Worm (Caenorhabditis elegans) whole organism, L4 larva: Measurements from ENCODE around the gene T13A10.1.

Source experiments
- D1046.2 ChIP-seq: fragments of 200-800 bp; sonication (Bioruptor generic); IDR thresholded peaks from 2 replicates; pipeline ENCODE4 v1.3.6; 2022; ENCODE audit warnings: missing genetic modification characterization, missing compliant biosample characterization
- F10B5.3 ChIP-seq: sonication (generic microtip); optimal IDR thresholded peaks from 2 replicates; lab custom pipeline; 2016; ENCODE audit warnings: mild to moderate bottlenecking, missing genetic modification characterization, missing compliant biosample characterization
- F26F4.8 ChIP-seq: fragments of 200-800 bp; sonication (Bioruptor generic); conservative IDR thresholded peaks from 2 replicates; pipeline ENCODE4 v1.3.6; 2022; ENCODE audit warnings: missing genetic modification characterization, missing compliant biosample characterization
- F37D6.2 ChIP-seq: sonication (generic microtip); optimal IDR thresholded peaks from 2 replicates; lab custom pipeline; 2016; ENCODE audit warnings: mild to moderate bottlenecking, missing genetic modification characterization, missing compliant biosample characterization
- F44E2.7 ChIP-seq: fragments of 200-800 bp; sonication (Bioruptor generic); IDR thresholded peaks from 2 replicates; pipeline ENCODE4 v2.1.2; 2022; ENCODE audit warnings: missing genetic modification characterization, missing compliant biosample characterization
- T26A8.4 ChIP-seq: fragments of 200-800 bp; sonication (Bioruptor generic); IDR thresholded peaks from 2 replicates; pipeline ENCODE4 v1.3.6; 2022; ENCODE audit warnings: missing genetic modification characterization, missing compliant biosample characterization
- Y105C5A.15 ChIP-seq: fragments of 200-800 bp; sonication (Bioruptor generic); IDR thresholded peaks from 2 replicates; pipeline ENCODE4 v1.3.6; 2022; ENCODE audit warnings: missing genetic modification characterization, missing compliant biosample characterization
- Y75B8A.6 ChIP-seq: fragments of 200-800 bp; sonication (Bioruptor generic); IDR thresholded peaks from 2 replicates; pipeline ENCODE4 v1.3.6; 2022; ENCODE audit warnings: missing genetic modification reagents, missing genetic modification characterization, missing compliant biosample characterization
- aly-2 ChIP-seq: sonication (generic microtip); optimal IDR thresholded peaks from 2 replicates; lab custom pipeline; 2018; ENCODE audit warnings: missing biosample characterization, missing genetic modification characterization
- ama-1 ChIP-seq: fragments of 150-350 bp; optimal IDR thresholded peaks from 2 replicates; lab custom pipeline; 2014; ENCODE audit warnings: inconsistent platforms, mixed read lengths
- attf-4 ChIP-seq: sonication (generic microtip); optimal IDR thresholded peaks from 3 replicates; lab custom pipeline; 2017; ENCODE audit warnings: missing biosample characterization, missing genetic modification characterization
- ceh-28 ChIP-seq: fragments of 150-350 bp; optimal IDR thresholded peaks from 2 replicates; lab custom pipeline; 2014; ENCODE audit warnings: missing biosample characterization, missing genetic modification reagents, missing genetic modification characterization
- ceh-62 ChIP-seq: sonication (generic microtip); optimal IDR thresholded peaks from 2 replicates; lab custom pipeline; 2017; ENCODE audit warnings: missing biosample characterization, missing genetic modification characterization
- ceh-82 ChIP-seq: sonication (generic microtip); optimal IDR thresholded peaks from 2 replicates; lab custom pipeline; 2017; ENCODE audit warnings: missing biosample characterization, missing genetic modification characterization
- daf-12 ChIP-seq: fragments of 150-350 bp; optimal IDR thresholded peaks from 2 replicates; lab custom pipeline; 2014; ENCODE audit warnings: missing biosample characterization, missing genetic modification reagents, missing genetic modification characterization
- daf-16 ChIP-seq, 3 experiments: sonication (generic microtip); optimal IDR thresholded peaks; 2 replicates each; lab custom pipeline; 2016 to 2017; ENCODE audit warnings: missing genetic modification characterization in 3 of 3, missing genetic modification reagents in 3 of 3, mild to moderate bottlenecking in 2 of 3, missing compliant biosample characterization in 2 of 3, missing biosample characterization in 1 of 3, moderate library complexity in 1 of 3
- daf-19 ChIP-seq: fragments of 200-800 bp; sonication (Bioruptor generic); conservative IDR thresholded peaks from 2 replicates; pipeline ENCODE4 v1.3.6; 2022; ENCODE audit warnings: missing genetic modification characterization, missing compliant biosample characterization
- daf-8 ChIP-seq: fragments of 200-800 bp; sonication (Bioruptor generic); IDR thresholded peaks from 2 replicates; pipeline ENCODE4 v1.3.6; 2022; ENCODE audit warnings: missing genetic modification characterization, missing compliant biosample characterization
- dmd-8 ChIP-seq: fragments of 200-800 bp; sonication (Bioruptor generic); IDR thresholded peaks from 2 replicates; pipeline ENCODE4 v1.3.6; 2022; ENCODE audit warnings: missing genetic modification characterization, missing compliant biosample characterization
- dpl-1 ChIP-seq: fragments of 150-350 bp; optimal IDR thresholded peaks from 2 replicates; lab custom pipeline; 2014; ENCODE audit warnings: missing biosample characterization, missing genetic modification reagents, missing genetic modification characterization
- duxl-1 ChIP-seq: sonication (generic microtip); optimal IDR thresholded peaks from 2 replicates; lab custom pipeline; 2016; ENCODE audit warnings: mild to moderate bottlenecking, missing genetic modification characterization, moderate library complexity, missing compliant biosample characterization; ENCODE audit not compliant: poor library complexity
- egl-27 ChIP-seq: sonication (generic microtip); optimal IDR thresholded peaks from 3 replicates; lab custom pipeline; 2017; ENCODE audit warnings: missing biosample characterization, missing genetic modification reagents, missing genetic modification characterization
- fkh-10 ChIP-seq: fragments of 150-350 bp; optimal IDR thresholded peaks from 2 replicates; lab custom pipeline; 2014; ENCODE audit warnings: missing biosample characterization, missing genetic modification reagents, missing genetic modification characterization
- hlh-11 ChIP-seq: fragments of 200-800 bp; sonication (Bioruptor generic); optimal IDR thresholded peaks from 2 replicates; lab custom pipeline; 2018; ENCODE audit warnings: mild to moderate bottlenecking, missing genetic modification characterization, missing compliant biosample characterization
- hlh-30 ChIP-seq: sonication (generic microtip); optimal IDR thresholded peaks from 2 replicates; lab custom pipeline; 2017; ENCODE audit warnings: antibody characterized with exemption, mild to moderate bottlenecking, missing genetic modification characterization, missing compliant biosample characterization; ENCODE audit not compliant: insufficient read depth
- jun-1 ChIP-seq: fragments of 150-350 bp; optimal IDR thresholded peaks from 2 replicates; lab custom pipeline; 2014; ENCODE audit warnings: missing biosample characterization, missing genetic modification reagents, missing genetic modification characterization
- lin-29 ChIP-seq: fragments of 200-800 bp; sonication (Bioruptor generic); IDR thresholded peaks from 2 replicates; pipeline ENCODE4 v1.3.6; 2022; ENCODE audit warnings: missing genetic modification reagents, missing genetic modification characterization, missing compliant biosample characterization
- lsy-2 ChIP-seq, 2 experiments: fragments of 150-350 bp in 1 of 2; sonication (generic microtip) in 1 of 2; optimal IDR thresholded peaks; 2 replicates each; lab custom pipeline; 2014 to 2017; ENCODE audit warnings: missing biosample characterization in 2 of 2, missing genetic modification characterization in 2 of 2
- madf-5 ChIP-seq, 2 experiments: fragments of 200-800 bp; sonication (Bioruptor generic); IDR thresholded peaks; 2 replicates each; pipeline ENCODE4 v1.3.6; 2022; ENCODE audit warnings: missing compliant biosample characterization in 2 of 2, missing genetic modification characterization in 2 of 2
- madf-9 ChIP-seq: fragments of 200-800 bp; sonication (Bioruptor generic); conservative IDR thresholded peaks from 2 replicates; pipeline ENCODE4 v1.3.6; 2022; ENCODE audit warnings: missing genetic modification reagents, missing genetic modification characterization, missing compliant biosample characterization
- mdl-1 ChIP-seq, 2 experiments: fragments of 150-350 bp in 1 of 2; sonication (generic microtip) in 1 of 2; optimal IDR thresholded peaks; 2 replicates each; lab custom pipeline; 2014 to 2017; ENCODE audit warnings: missing biosample characterization in 2 of 2, missing genetic modification characterization in 2 of 2
- mep-1 ChIP-seq: fragments of 150-350 bp; sonication (generic microtip); optimal IDR thresholded peaks from 3 replicates; lab custom pipeline; 2014; ENCODE audit warnings: missing biosample characterization, missing genetic modification characterization
- mes-2 ChIP-seq: sonication (generic microtip); optimal IDR thresholded peaks from 2 replicates; lab custom pipeline; 2016; ENCODE audit warnings: missing genotype, mild to moderate bottlenecking, missing genetic modification characterization, missing compliant biosample characterization; ENCODE audit not compliant: poor library complexity, severe bottlenecking
- mxl-2 ChIP-seq: fragments of 200-800 bp; sonication (Bioruptor generic); conservative IDR thresholded peaks from 2 replicates; pipeline ENCODE4 v1.3.6; 2022; ENCODE audit warnings: missing genetic modification reagents, missing genetic modification characterization, missing compliant biosample characterization
- nhr-10 ChIP-seq: fragments of 150-350 bp; optimal IDR thresholded peaks from 2 replicates; lab custom pipeline; 2014; ENCODE audit warnings: missing biosample characterization, missing genetic modification characterization
- nhr-102 ChIP-seq: sonication (generic microtip); optimal IDR thresholded peaks from 2 replicates; lab custom pipeline; 2016; ENCODE audit warnings: mild to moderate bottlenecking, missing genetic modification characterization, moderate library complexity, missing compliant biosample characterization
- nhr-237 ChIP-seq: sonication (generic microtip); optimal IDR thresholded peaks from 2 replicates; lab custom pipeline; 2017; ENCODE audit warnings: missing biosample characterization, missing genetic modification characterization
- nhr-25 ChIP-seq: sonication (generic microtip); optimal IDR thresholded peaks from 2 replicates; lab custom pipeline; 2017; ENCODE audit warnings: missing genetic modification characterization, mild to moderate bottlenecking, missing compliant biosample characterization, antibody characterized with exemption, moderate library complexity, borderline replicate concordance; ENCODE audit not compliant: insufficient read depth
- nhr-42 ChIP-seq: fragments of 200-800 bp; sonication (Bioruptor generic); IDR thresholded peaks from 2 replicates; pipeline ENCODE4 v1.3.6; 2022; ENCODE audit warnings: missing genetic modification characterization, missing compliant biosample characterization
- pha-4 ChIP-seq, 2 experiments: fragments of 150-350 bp in 1 of 2; fragments of 200-800 bp in 1 of 2; sonication (Bioruptor generic) in 1 of 2; IDR thresholded peaks in 1 of 2; optimal IDR thresholded peaks in 1 of 2; 2 replicates each; pipeline versions ENCODE4 v1.3.6 to Lab custom; 2014 to 2022; ENCODE audit warnings: missing genetic modification characterization in 2 of 2, missing genetic modification reagents in 2 of 2, missing biosample characterization in 1 of 2, missing compliant biosample characterization in 1 of 2
- pqm-1 ChIP-seq: sonication (generic microtip); optimal IDR thresholded peaks from 2 replicates; lab custom pipeline; 2017; ENCODE audit warnings: missing biosample characterization, missing genetic modification characterization
- snpc-1.2 ChIP-seq: fragments of 200-800 bp; sonication (Bioruptor generic); IDR thresholded peaks from 2 replicates; pipeline ENCODE4 v1.3.6; 2022; ENCODE audit warnings: missing genetic modification reagents, missing genetic modification characterization, missing compliant biosample characterization
- snpc-4 ChIP-seq: fragments of 150-350 bp; optimal IDR thresholded peaks from 2 replicates; lab custom pipeline; 2014; ENCODE audit warnings: missing biosample characterization, missing genetic modification characterization
- tra-1 ChIP-seq: fragments of 200-800 bp; sonication (Bioruptor generic); IDR thresholded peaks from 2 replicates; pipeline ENCODE4 v1.3.6; 2022; ENCODE audit warnings: missing genetic modification reagents, missing genetic modification characterization, missing compliant biosample characterization
- unc-130 ChIP-seq: sonication (generic microtip); optimal IDR thresholded peaks from 2 replicates; lab custom pipeline; 2016; ENCODE audit warnings: missing genetic modification reagents, missing genetic modification characterization, missing compliant biosample characterization
- unc-62 ChIP-seq, 3 experiments: fragments of 150-350 bp in 1 of 3; sonication (generic microtip); optimal IDR thresholded peaks in 2 of 3; peaks in 1 of 3; 1 replicate in 1 of 3; 2 replicates in 2 of 3; lab custom pipeline; 2014 to 2017; ENCODE audit warnings: missing biosample characterization in 3 of 3, missing genetic modification characterization in 3 of 3, missing genetic modification reagents in 3 of 3, missing genotype in 1 of 3
- vab-7 ChIP-seq: fragments of 200-800 bp; sonication (Bioruptor generic); IDR thresholded peaks from 2 replicates; pipeline ENCODE4 v1.3.6; 2022; ENCODE audit warnings: missing genetic modification reagents, missing genetic modification characterization, missing compliant biosample characterization
- zag-1 ChIP-seq: fragments of 150-350 bp; optimal IDR thresholded peaks from 2 replicates; lab custom pipeline; 2014; ENCODE audit warnings: missing biosample characterization, missing genetic modification characterization
- zfp-3 ChIP-seq: fragments of 200-800 bp; sonication (Bioruptor generic); conservative IDR thresholded peaks from 2 replicates; pipeline ENCODE4 v1.3.6; 2022; ENCODE audit warnings: missing genetic modification reagents, missing genetic modification characterization, missing compliant biosample characterization
- zip-2 ChIP-seq: fragments of 150-350 bp; optimal IDR thresholded peaks from 2 replicates; lab custom pipeline; 2014; ENCODE audit warnings: missing biosample characterization, missing genetic modification characterization

Gene T13A10.1

ce11 chrIV:6321667-6322066 is 45.8 kb downstream of the T13A10.1 start, which contains the start of gene Y73B6BL.29 (continued):
- TF ChIP-seq F26F4.8 (GFP tag; lab: Robert Waterston, UW) (no peak), pqm-1 (tag; lab: Kevin White, UChicago) (no peak), snpc-1.2 (GFP tag; lab: Robert Waterston, UW) (peak; percentile 84), hlh-11 (tag; lab: Kevin White, UChicago) (peak; percentile 71), tra-1 (GFP tag; lab: Robert Waterston, UW) (peak; percentile 76; the same call in 1 of the 2 replicates), ceh-62 (tag; lab: Kevin White, UChicago) (no peak), unc-62 (GFP tag; optimal IDR thresholded peaks at IDR 0.05 in 1 of 2; lab: Kevin White, UChicago) (no peak), unc-62 (tag; optimal IDR thresholded peaks at IDR 0.05; lab: Kevin White, UChicago) (no peak), jun-1 (tag; lab: Kevin White, UChicago) (no peak), aly-2 (tag; lab: Kevin White, UChicago) (no peak), duxl-1 (tag; lab: Kevin White, UChicago) (peak; percentile 94), Y105C5A.15 (no peak), unc-130 (peak; percentile 95), pha-4 (GFP tag; IDR thresholded peaks at IDR 0.05; lab: Robert Waterston, UW) (peak; percentile 78; the same call in 1 of the 2 replicates), pha-4 (tag; optimal IDR thresholded peaks at IDR 0.05; lab: Kevin White, UChicago) (peak; percentile 14), daf-16 (GFP tag; optimal IDR thresholded peaks at IDR 0.05; lab: Kevin White, UChicago) (peak; percentile 39 to 68), daf-16 (tag; optimal IDR thresholded peaks at IDR 0.05; lab: Kevin White, UChicago) (peak; percentile 45), mes-2 (peak; percentile 100), lsy-2 (tag; optimal IDR thresholded peaks at IDR 0.05; lab: Kevin White, UChicago) (peak; percentile 68 to 96), mep-1 (tag; lab: Kevin White, UChicago) (peak; percentile 88), ceh-82 (tag; lab: Kevin White, UChicago) (no peak), fkh-10 (GFP tag; lab: Kevin White, UChicago) (peak; percentile 71), madf-9 (GFP tag; lab: Robert Waterston, UW) (peak; percentile 86), dmd-8 (no peak), zag-1 (tag; lab: Kevin White, UChicago) (no peak), nhr-102 (tag; lab: Kevin White, UChicago) (peak; percentile 85), madf-5 (GFP tag; IDR thresholded peaks at IDR 0.05; lab: Robert Waterston, UW) (no peak), nhr-10 (tag; lab: Kevin White, UChicago) (no peak), F37D6.2 (tag; lab: Kevin White, UChicago) (peak; percentile 76), vab-7 (GFP tag; lab: Robert Waterston, UW) (0 out of 2 replicates have a peak, but pooled peaks have one; percentile 22), F44E2.7 (GFP tag; lab: Robert Waterston, UW) (no peak), mxl-2 (GFP tag; lab: Robert Waterston, UW) (no peak), T26A8.4 (GFP tag; lab: Robert Waterston, UW) (peak; percentile 77), ama-1 (no peak), daf-19 (GFP tag; lab: Robert Waterston, UW) (no peak), daf-8 (GFP tag; lab: Robert Waterston, UW) (no peak), F10B5.3 (tag; lab: Kevin White, UChicago) (peak; percentile 54), zfp-3 (GFP tag; lab: Robert Waterston, UW) (no peak; the same call in 1 of the 2 replicates), egl-27 (tag; lab: Kevin White, UChicago) (no peak), dpl-1 (GFP tag; lab: Kevin White, UChicago) (peak; percentile 99), nhr-42 (GFP tag; lab: Robert Waterston, UW) (no peak), Y75B8A.6 (GFP tag; lab: Robert Waterston, UW) (no peak), nhr-237 (no peak), mdl-1 (tag; optimal IDR thresholded peaks at IDR 0.05; lab: Kevin White, UChicago) (peak in 1 of 2 experiments; percentile 44), ceh-28 (tag; lab: Kevin White, UChicago) (no peak), hlh-30 (peak; percentile 68), attf-4 (tag; lab: Kevin White, UChicago) (no peak), D1046.2 (GFP tag; lab: Robert Waterston, UW) (no peak), zip-2 (tag; lab: Kevin White, UChicago) (peak; percentile 72), snpc-4 (no peak), lin-29 (GFP tag; lab: Robert Waterston, UW) (no peak), nhr-25 (tag; lab: Kevin White, UChicago) (no peak), daf-12 (tag; lab: Kevin White, UChicago) (no peak)
